Worm (Caenorhabditis elegans): ENCODE data around the gene mltn-7.
A peak's percentile ranks its signal among the peaks of the same experiment; 100 is the strongest.

mltn-7 gene

ce11 chrV:388397-388796 is 18.3 kb downstream of the mltn-7 start, which contains the start of gene ZK6.6:
ZK6.6 (plus strand) TSS chrV:388697.
- TF ChIP-seq F37D6.2 (tag; optimal IDR thresholded peaks at IDR 0.05) (no peak), ZK337.2 (GFP tag; IDR thresholded peaks at IDR 0.05) (no peak), gei-8 (GFP tag; optimal IDR thresholded peaks at IDR 0.05) (peak; percentile 20)

ce11 chrV:392199-392678 is 22.1 kb downstream of the mltn-7 start, which contains the start of gene nhr-254:
nhr-254 (plus strand) TSS chrV:392628.
- peak; percentile 31 for TF ChIP-seq nhr-11 (tag; optimal IDR thresholded peaks at IDR 0.05)
- no peak for TF ChIP-seq rbr-2 (tag; optimal IDR thresholded peaks at IDR 0.05)

- TF ChIP-seq hlh-30 (tag; optimal IDR thresholded peaks at IDR 0.05; ENCODE audit: insufficient read depth) (no peak), dmd-8 (GFP tag; IDR thresholded peaks at IDR 0.05) (no peak), unc-62 (GFP tag; optimal IDR thresholded peaks at IDR 0.05 in 1 of 2) (no peak), unc-62 (tag; optimal IDR thresholded peaks at IDR 0.05) (no peak), unc-130 (GFP tag; optimal IDR thresholded peaks at IDR 0.05) (no peak), hlh-11 (tag; optimal IDR thresholded peaks at IDR 0.05) (no peak), nhr-237 (tag; optimal IDR thresholded peaks at IDR 0.05) (no peak), F26F4.8 (GFP tag; conservative IDR thresholded peaks at IDR 0.05) (no peak), lin-1 (GFP tag; IDR thresholded peaks at IDR 0.05) (no peak), Y105C5A.15 (GFP tag; IDR thresholded peaks at IDR 0.05) (no peak), nhr-25 (tag; optimal IDR thresholded peaks at IDR 0.05; ENCODE audit: borderline replicate concordance, insufficient read depth) (no peak), nhr-10 (tag; optimal IDR thresholded peaks at IDR 0.05) (no peak), lim-7 (GFP tag; IDR thresholded peaks at IDR 0.05) (no peak)
These were observed 26.2 kb downstream of the mltn-7 start, which contains the start of gene nhr-253 for ce11 chrV:396309-396708. nhr-253 (plus strand) TSS chrV:396593.

ce11 chrV:399721-400120 is 29.6 kb downstream of the mltn-7 start, which contains the start of gene scl-27:
scl-27 (plus strand) TSS chrV:400021.
- TF ChIP-seq unc-62 (GFP tag; optimal IDR thresholded peaks at IDR 0.05 in 1 of 2), result peak in 1 of 2 experiments; percentile 11
- no peak for TF ChIP-seq unc-62 (tag; optimal IDR thresholded peaks at IDR 0.05)
- no peak for TF ChIP-seq D1046.2 (GFP tag; IDR thresholded peaks at IDR 0.05)

- TF ChIP-seq F10B5.3 (tag; optimal IDR thresholded peaks at IDR 0.05) (no peak), nhr-48 (tag; optimal IDR thresholded peaks at IDR 0.05) (no peak), nhr-6 (tag; optimal IDR thresholded peaks at IDR 0.05) (no peak), ceh-28 (tag; optimal IDR thresholded peaks at IDR 0.05) (no peak), mep-1 (tag; optimal IDR thresholded peaks at IDR 0.05) (no peak), zip-11 (GFP tag; IDR thresholded peaks at IDR 0.05) (no peak), unc-62 (GFP tag; optimal IDR thresholded peaks at IDR 0.05 in 1 of 2) (no peak), unc-62 (tag; optimal IDR thresholded peaks at IDR 0.05) (no peak), pha-4 (GFP tag; IDR thresholded peaks at IDR 0.05) (no peak), pha-4 (tag; optimal IDR thresholded peaks at IDR 0.05) (no peak)
These were observed 32.9 kb downstream of the mltn-7 start, which contains the start of gene srh-62 for ce11 chrV:403028-403427. srh-62 (minus strand) TSS chrV:403128.

- TF ChIP-seq nhr-25 (tag; optimal IDR thresholded peaks at IDR 0.05; ENCODE audit: borderline replicate concordance, insufficient read depth) (no peak), lin-15B (tag; optimal IDR thresholded peaks at IDR 0.05) (no peak)
These were observed 34.1 kb downstream of the mltn-7 start, which contains the start of gene nhr-252 for ce11 chrV:404210-404669. nhr-252 (plus strand) TSS chrV:404619.

- peak; percentile 95 for TF ChIP-seq aha-1 (tag)
- TF ChIP-seq nhr-237 (tag; optimal IDR thresholded peaks at IDR 0.05), result no peak
These were observed 42.7 kb downstream of the mltn-7 start for ce11 chrV:412820-413219.

Data from whole organism, L4 larva.